Fruit fly (Drosophila melanogaster) whole organism, embryonic: ENCODE results near the gene CG34269.

Experiments used
- Awh ChIP-seq: fragments of 200-800 bp; sonication (Bioruptor generic); IDR thresholded peaks from 2 replicates; pipeline ENCODE4, ENCODE4 v1.3.6; 2022; ENCODE audit warnings: missing biosample characterization, missing genetic modification characterization
- C15 ChIP-seq: fragments of 200-800 bp; sonication (Bioruptor generic); IDR thresholded peaks from 3 replicates; pipeline ENCODE4 v1.3.6; 2022; ENCODE audit warnings: missing biosample characterization, missing genetic modification characterization
- CG10267 ChIP-seq: fragments of 200-800 bp; sonication (Bioruptor generic); optimal IDR thresholded peaks from 2 replicates; lab custom pipeline; 2018; ENCODE audit warnings: missing biosample characterization, mild to moderate bottlenecking, missing genetic modification characterization, moderate library complexity
- CG11504 ChIP-seq: fragments of 200-800 bp; sonication (Bioruptor generic); optimal IDR thresholded peaks from 3 replicates; lab custom pipeline; 2019; ENCODE audit warnings: missing biosample characterization, mild to moderate bottlenecking, missing genetic modification characterization, moderate library complexity
- CG12104 ChIP-seq: fragments of 200-800 bp; sonication (Bioruptor generic); optimal IDR thresholded peaks from 3 replicates; lab custom pipeline; 2016; ENCODE audit warnings: missing biosample characterization, missing genetic modification characterization
- CG12942 ChIP-seq: fragments of 200-800 bp; sonication (Bioruptor generic); optimal IDR thresholded peaks from 3 replicates; lab custom pipeline; 2016; ENCODE audit warnings: missing biosample characterization, missing genetic modification characterization
- CG15479 ChIP-seq: fragments of 200-800 bp; sonication (Bioruptor generic); optimal IDR thresholded peaks from 3 replicates; lab custom pipeline; 2019; ENCODE audit warnings: missing biosample characterization, mild to moderate bottlenecking, missing genetic modification characterization, moderate library complexity
- CG16813 ChIP-seq: fragments of 200-800 bp; sonication (Bioruptor generic); IDR thresholded peaks from 3 replicates; pipeline ENCODE4 v1.3.6; 2022; ENCODE audit warnings: missing biosample characterization, missing genetic modification characterization; ENCODE audit not compliant: partially characterized antibody
- CG16863 ChIP-seq: fragments of 200-800 bp; sonication (Bioruptor generic); optimal IDR thresholded peaks from 3 replicates; lab custom pipeline; 2016; ENCODE audit warnings: missing biosample characterization, missing genetic modification characterization
- CG17568 ChIP-seq: fragments of 200-800 bp; sonication (Bioruptor generic); optimal IDR thresholded peaks from 2 replicates; lab custom pipeline; 2018; ENCODE audit warnings: missing biosample characterization, mild to moderate bottlenecking, missing genetic modification characterization, moderate library complexity
- CG18011 ChIP-seq: fragments of 200-800 bp; sonication (Bioruptor generic); optimal IDR thresholded peaks from 2 replicates; lab custom pipeline; 2017; ENCODE audit warnings: missing biosample characterization, missing genetic modification characterization, mild to moderate bottlenecking, moderate library complexity, missing genotype
- CG18262 ChIP-seq: fragments of 200-800 bp; optimal IDR thresholded peaks from 3 replicates; lab custom pipeline; 2019; ENCODE audit warnings: missing biosample characterization, mild to moderate bottlenecking, missing genetic modification characterization, moderate library complexity
- CG30431 ChIP-seq: fragments of 200-800 bp; sonication (Bioruptor generic); optimal IDR thresholded peaks from 2 replicates; lab custom pipeline; 2017; ENCODE audit warnings: missing biosample characterization, missing genetic modification characterization
- CG3163 ChIP-seq: fragments of 200-800 bp; sonication (Bioruptor generic); optimal IDR thresholded peaks from 3 replicates; lab custom pipeline; 2016; ENCODE audit warnings: missing biosample characterization, missing genetic modification characterization
- CG33557 ChIP-seq: fragments of 200-800 bp; sonication (Bioruptor generic); optimal IDR thresholded peaks from 2 replicates; lab custom pipeline; 2019; ENCODE audit warnings: missing biosample characterization, mild to moderate bottlenecking, missing genetic modification characterization, moderate library complexity
- CG42726 ChIP-seq: fragments of 200-800 bp; sonication (Bioruptor generic); IDR thresholded peaks from 2 replicates; pipeline ENCODE4 v1.3.6; 2022; ENCODE audit warnings: missing biosample characterization, missing genetic modification characterization; ENCODE audit not compliant: partially characterized antibody
- CG4360 ChIP-seq: fragments of 200-800 bp; sonication (Bioruptor generic); IDR thresholded peaks from 2 replicates; pipeline ENCODE4 v1.3.6; 2022; ENCODE audit warnings: missing biosample characterization, missing genetic modification characterization
- CG4404 ChIP-seq: fragments of 200-800 bp; sonication (Bioruptor generic); IDR thresholded peaks from 2 replicates; pipeline ENCODE4 v1.3.6; 2022; ENCODE audit warnings: missing biosample characterization, missing genetic modification characterization
- CG4707 ChIP-seq: fragments of 200-800 bp; sonication (Bioruptor generic); optimal IDR thresholded peaks from 2 replicates; lab custom pipeline; 2018; ENCODE audit warnings: missing biosample characterization, mild to moderate bottlenecking, missing genetic modification characterization, moderate library complexity
- CG5180 ChIP-seq: fragments of 200-800 bp; sonication (Bioruptor generic); optimal IDR thresholded peaks from 3 replicates; lab custom pipeline; 2017; ENCODE audit warnings: missing biosample characterization, missing genetic modification characterization, mild to moderate bottlenecking, moderate library complexity, missing genetic modification reagents
- CG7839 ChIP-seq: fragments of 200-800 bp; sonication (Bioruptor generic); optimal IDR thresholded peaks from 3 replicates; lab custom pipeline; 2018; ENCODE audit warnings: missing biosample characterization, mild to moderate bottlenecking, missing genetic modification characterization, moderate library complexity
- CG8290 ChIP-seq, 3 experiments: fragments of 200-800 bp; sonication (Bioruptor generic); optimal IDR thresholded peaks; 2 replicates each; lab custom pipeline; 2016 to 2019; ENCODE audit warnings: missing biosample characterization in 3 of 3, missing genetic modification characterization in 3 of 3, mild to moderate bottlenecking in 2 of 3, moderate library complexity in 1 of 3
- Camta ChIP-seq: fragments of 200-800 bp; sonication (Bioruptor generic); optimal IDR thresholded peaks from 2 replicates; lab custom pipeline; 2016; ENCODE audit warnings: missing biosample characterization, missing genetic modification characterization
- ERR ChIP-seq: fragments of 200-800 bp; sonication (Bioruptor generic); optimal IDR thresholded peaks from 2 replicates; lab custom pipeline; 2016; ENCODE audit warnings: missing biosample characterization, missing genetic modification characterization
- HmgZ ChIP-seq: fragments of 200-800 bp; sonication (Bioruptor generic); optimal IDR thresholded peaks from 2 replicates; lab custom pipeline; 2018; ENCODE audit warnings: missing biosample characterization, mild to moderate bottlenecking, missing genetic modification characterization
- Hr51 ChIP-seq, 2 experiments: fragments of 200-800 bp; sonication (Bioruptor generic); optimal IDR thresholded peaks; 2 replicates in 1 of 2; 3 replicates in 1 of 2; lab custom pipeline; 2016 to 2018; ENCODE audit warnings: missing biosample characterization in 2 of 2, missing genetic modification characterization in 2 of 2, mild to moderate bottlenecking in 1 of 2, moderate library complexity in 1 of 2
- Lim3 ChIP-seq: fragments of 200-800 bp; sonication (Bioruptor generic); IDR thresholded peaks from 2 replicates; pipeline ENCODE4 v1.3.6; 2022; ENCODE audit warnings: missing biosample characterization, missing genetic modification characterization
- Med ChIP-seq: fragments of 200-800 bp; sonication (Bioruptor generic); peaks from one replicate; lab custom pipeline; 2016; ENCODE audit warnings: missing biosample characterization, missing genetic modification characterization, mild to moderate bottlenecking, inconsistent platforms, moderate library complexity
- Myb ChIP-seq: fragments of 200-800 bp; sonication (Bioruptor generic); optimal IDR thresholded peaks from 2 replicates; lab custom pipeline; 2016; ENCODE audit warnings: missing biosample characterization, missing genetic modification characterization
- Poxn ChIP-seq: fragments of 200-800 bp; sonication (Bioruptor generic); IDR thresholded peaks from 2 replicates; pipeline ENCODE4 v1.3.6; 2022; ENCODE audit warnings: missing biosample characterization, missing genetic modification characterization
- Ravus ChIP-seq: fragments of 200-800 bp; sonication (Bioruptor generic); IDR thresholded peaks from 2 replicates; pipeline ENCODE4 v1.3.6; 2022; ENCODE audit warnings: missing biosample characterization, missing genetic modification characterization
- Sry-δ ChIP-seq: fragments of 200-800 bp; sonication (Bioruptor generic); optimal IDR thresholded peaks from 2 replicates; lab custom pipeline; 2016; ENCODE audit warnings: missing biosample characterization, missing genetic modification characterization
- Tbp ChIP-seq: fragments of >200 bp; optimal IDR thresholded peaks from 2 replicates; lab custom pipeline; 2018; ENCODE audit warnings: missing biosample characterization, missing genetic modification characterization
- Usf ChIP-seq: fragments of 200-800 bp; sonication (Bioruptor generic); optimal IDR thresholded peaks from 2 replicates; lab custom pipeline; 2017; ENCODE audit warnings: missing genotype, missing biosample characterization, missing genetic modification characterization
- ase ChIP-seq: fragments of 200-800 bp; sonication (Bioruptor generic); IDR thresholded peaks from 3 replicates; pipeline ENCODE4 v1.3.6; 2022; ENCODE audit warnings: missing biosample characterization, missing genetic modification characterization
- az2 ChIP-seq: fragments of 200-800 bp; sonication (Bioruptor generic); optimal IDR thresholded peaks from 3 replicates; lab custom pipeline; 2016; ENCODE audit warnings: missing biosample characterization, missing genetic modification characterization
- chm ChIP-seq: fragments of 200-800 bp; sonication (Bioruptor generic); IDR thresholded peaks from 2 replicates; pipeline ENCODE4 v1.3.6; 2022; ENCODE audit warnings: missing biosample characterization, missing genetic modification characterization
- en ChIP-seq: fragments of 200-800 bp; sonication (Bioruptor generic); optimal IDR thresholded peaks from 2 replicates; lab custom pipeline; 2016; ENCODE audit warnings: missing biosample characterization, missing genetic modification characterization
- gt ChIP-seq: fragments of 200-800 bp; sonication (Bioruptor generic); IDR thresholded peaks from 2 replicates; pipeline ENCODE4 v1.3.6; 2022; ENCODE audit warnings: missing biosample characterization, missing genetic modification characterization
- ken ChIP-seq: fragments of 200-800 bp; sonication (Bioruptor generic); IDR thresholded peaks from 3 replicates; pipeline ENCODE4 v1.3.6; 2022; ENCODE audit warnings: missing biosample characterization, missing genetic modification characterization
- lilli ChIP-seq: fragments of 200-800 bp; sonication (Bioruptor generic); optimal IDR thresholded peaks from 3 replicates; lab custom pipeline; 2016; ENCODE audit warnings: missing biosample characterization, missing genetic modification characterization
- pnt ChIP-seq: fragments of 200-800 bp; sonication (Bioruptor generic); optimal IDR thresholded peaks from 3 replicates; lab custom pipeline; 2016; ENCODE audit warnings: missing biosample characterization, missing genetic modification characterization
- sug ChIP-seq: fragments of 200-800 bp; optimal IDR thresholded peaks from 2 replicates; lab custom pipeline; 2019; ENCODE audit warnings: missing biosample characterization, mild to moderate bottlenecking, missing genetic modification characterization, moderate library complexity
- toy ChIP-seq: fragments of 200-800 bp; sonication (Bioruptor generic); IDR thresholded peaks from 2 replicates; pipeline ENCODE4 v1.3.6; 2022; ENCODE audit warnings: missing biosample characterization, missing genetic modification characterization
- tup ChIP-seq: fragments of 200-800 bp; sonication (Bioruptor generic); optimal IDR thresholded peaks from 2 replicates; lab custom pipeline; 2016; ENCODE audit warnings: missing biosample characterization, mild to moderate bottlenecking, missing genetic modification characterization, moderate library complexity
- unc-4 ChIP-seq: fragments of 200-800 bp; sonication (Bioruptor generic); IDR thresholded peaks from 2 replicates; pipeline ENCODE4 v1.3.6; 2022; ENCODE audit warnings: missing biosample characterization, missing genetic modification characterization; ENCODE audit not compliant: partially characterized antibody
- vvl ChIP-seq: fragments of 200-800 bp; sonication (Bioruptor generic); IDR thresholded peaks from 2 replicates; pipeline ENCODE4 v1.3.6; 2022; ENCODE audit warnings: missing biosample characterization, missing genetic modification characterization

Gene CG34269

DNA sequence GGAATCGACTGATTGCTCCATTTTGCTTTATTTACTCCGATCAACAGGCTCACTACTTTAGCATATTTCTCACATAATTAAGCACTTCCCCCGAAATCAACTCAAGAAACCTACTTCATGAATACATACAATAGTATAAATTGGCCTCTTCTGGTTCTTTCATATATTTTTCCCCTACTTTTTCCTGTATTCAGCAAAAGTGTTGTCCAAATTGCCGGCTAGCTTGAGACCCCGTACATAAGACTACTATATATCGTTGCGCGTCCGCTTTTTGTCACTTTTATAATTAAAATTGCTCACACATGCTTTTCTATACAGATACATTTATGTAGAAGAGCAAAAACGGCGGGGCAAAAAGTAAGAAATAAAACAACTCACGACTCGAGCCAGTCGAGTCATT, 38.8 kb upstream of the CG34269 start (continued):
- no peak for TF ChIP-seq CG11504 (tag; lab: Kevin White, UChicago)
- peak; percentile 33 for TF ChIP-seq Med (GFP tag; lab: Kevin White, UChicago)
- TF ChIP-seq chm: 0 out of 2 replicates have a peak, but pooled peaks have one; percentile 9
- TF ChIP-seq, all 482 proteins: peak for 4

DNA sequence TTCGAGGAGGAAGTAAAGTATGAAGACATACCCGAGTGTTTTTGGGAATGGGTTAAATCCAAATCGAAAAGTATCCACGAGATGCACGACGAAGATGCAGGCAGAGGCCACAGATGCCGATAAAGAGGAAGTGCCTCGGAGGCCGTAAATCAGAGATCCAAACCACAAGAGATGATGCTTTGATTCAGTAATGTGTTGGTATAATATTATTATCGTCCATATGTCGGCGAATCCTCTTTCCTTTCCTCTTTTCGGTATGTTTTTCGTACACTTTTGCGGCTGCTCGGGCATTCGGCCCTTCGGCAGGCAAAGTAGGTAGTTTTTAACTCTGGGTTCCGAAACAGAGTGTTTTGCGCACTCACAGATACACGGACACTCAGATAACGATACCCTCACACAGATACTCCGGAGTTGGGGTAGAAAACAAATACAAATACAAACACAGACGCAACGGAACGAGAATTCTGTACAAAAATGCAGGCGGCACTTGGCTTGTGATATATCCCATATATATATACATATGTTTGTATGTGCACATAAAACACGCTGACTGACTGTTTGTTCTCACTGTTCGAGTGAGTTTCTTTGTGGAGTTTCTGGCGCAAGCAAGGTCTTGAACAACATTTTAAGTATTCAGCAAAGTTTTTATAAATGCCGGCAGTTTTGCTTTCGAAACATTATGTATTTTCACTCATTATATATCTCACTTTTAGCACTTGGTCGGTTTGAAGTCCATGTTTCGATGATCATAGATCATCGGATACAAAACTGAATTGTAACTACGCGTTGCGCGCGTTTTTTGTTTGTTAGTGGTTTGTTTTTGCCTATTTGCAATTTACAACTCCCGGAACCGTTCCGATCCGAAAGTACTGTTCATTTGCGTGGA, 38.0 kb upstream of the CG34269 start:
- TF ChIP-seq CG5180 (GFP tag; lab: Kevin White, UChicago): peak; percentile 48
- TF ChIP-seq unc-4 (GFP tag; lab: Robert Waterston, UW): no peak
- peak; percentile 7 for TF ChIP-seq CG18262 (tag; lab: Kevin White, UChicago)
- no peak for TF ChIP-seq gt (GFP tag; lab: Robert Waterston, UW)
- no peak for TF ChIP-seq CG42726 (GFP tag; lab: Robert Waterston, UW)
- no peak for TF ChIP-seq Usf (GFP tag; lab: Kevin White, UChicago)
- no peak for TF ChIP-seq CG4707 (GFP tag; lab: Kevin White, UChicago)
- TF ChIP-seq lilli: peak; percentile 0
- no peak for TF ChIP-seq CG4360 (GFP tag; lab: Robert Waterston, UW)
- no peak for TF ChIP-seq vvl
- no peak for TF ChIP-seq Lim3
- no peak for TF ChIP-seq CG4404 (GFP tag; lab: Robert Waterston, UW)
- no peak for TF ChIP-seq Tbp (GFP tag; lab: Kevin White, UChicago)
- no peak for TF ChIP-seq CG12942 (GFP tag; lab: Kevin White, UChicago)
- no peak for TF ChIP-seq CG7839 (tag; lab: Kevin White, UChicago)
- no peak for TF ChIP-seq CG12104 (GFP tag; lab: Kevin White, UChicago)
- no peak for TF ChIP-seq tup
- TF ChIP-seq Sry-δ: no peak
- TF ChIP-seq Hr51 (GFP tag; optimal IDR thresholded peaks at IDR 0.05; lab: Kevin White, UChicago): no peak
- TF ChIP-seq pnt: no peak
- TF ChIP-seq CG30431: no peak
- TF ChIP-seq Camta (GFP tag; lab: Kevin White, UChicago): no peak
- TF ChIP-seq CG8290 (GFP tag; optimal IDR thresholded peaks at IDR 0.05; lab: Kevin White, UChicago): no peak
- TF ChIP-seq CG8290 (tag; optimal IDR thresholded peaks at IDR 0.05; lab: Kevin White, UChicago): no peak
- TF ChIP-seq ase (GFP tag; lab: Robert Waterston, UW): no peak
- peak; percentile 25; the same call in 1 of the 2 replicates for TF ChIP-seq Awh (GFP tag; lab: Robert Waterston, UW)
- no peak for TF ChIP-seq CG16863 (GFP tag; lab: Kevin White, UChicago)
- no peak for TF ChIP-seq CG33557 (GFP tag; lab: Kevin White, UChicago)
- no peak for TF ChIP-seq Poxn (GFP tag; lab: Robert Waterston, UW)
- no peak for TF ChIP-seq az2 (GFP tag; lab: Kevin White, UChicago)
- no peak for TF ChIP-seq CG3163 (GFP tag; lab: Kevin White, UChicago)
- no peak for TF ChIP-seq C15 (GFP tag; lab: Robert Waterston, UW)
- no peak for TF ChIP-seq CG10267 (tag; lab: Kevin White, UChicago)
- no peak for TF ChIP-seq CG17568 (GFP tag; lab: Kevin White, UChicago)
- no peak for TF ChIP-seq Myb (GFP tag; lab: Kevin White, UChicago)
- TF ChIP-seq sug: peak; percentile 25
- TF ChIP-seq CG15479 (GFP tag; lab: Kevin White, UChicago): peak; percentile 70
- TF ChIP-seq ken (GFP tag; lab: Robert Waterston, UW): no peak
- TF ChIP-seq CG16813: no peak
- TF ChIP-seq toy (GFP tag; lab: Robert Waterston, UW): no peak
- TF ChIP-seq en (GFP tag; lab: Kevin White, UChicago): no peak
- TF ChIP-seq CG18011: no peak
- TF ChIP-seq Ravus: no peak
- peak; percentile 14 for TF ChIP-seq HmgZ
- no peak for TF ChIP-seq ERR
